Worm (Caenorhabditis elegans): ENCODE data around the gene C10E2.2.

Gene C10E2.2

ce11 chrX:16704086-16704485 is 41.0 kb upstream of the C10E2.2 start:
- TF ChIP-seq hmg-11 (tag; optimal IDR thresholded peaks at IDR 0.05), result peak; percentile 73
- TF ChIP-seq nhr-28 (tag; optimal IDR thresholded peaks at IDR 0.05), result no peak
- TF ChIP-seq nhr-67 (tag; optimal IDR thresholded peaks at IDR 0.05), result no peak
- TF ChIP-seq ceh-28 (tag; optimal IDR thresholded peaks at IDR 0.05), result peak; percentile 9
- peak; percentile 32 for TF ChIP-seq nfya-1 (tag; optimal IDR thresholded peaks at IDR 0.05; ENCODE audit: insufficient read depth)
- TF ChIP-seq nhr-43 (tag; optimal IDR thresholded peaks at IDR 0.05; ENCODE audit: poor library complexity, severe bottlenecking), result peak; percentile 32
- TF ChIP-seq pha-4 (tag; optimal IDR thresholded peaks at IDR 0.05), result peak; percentile 62

DNA sequence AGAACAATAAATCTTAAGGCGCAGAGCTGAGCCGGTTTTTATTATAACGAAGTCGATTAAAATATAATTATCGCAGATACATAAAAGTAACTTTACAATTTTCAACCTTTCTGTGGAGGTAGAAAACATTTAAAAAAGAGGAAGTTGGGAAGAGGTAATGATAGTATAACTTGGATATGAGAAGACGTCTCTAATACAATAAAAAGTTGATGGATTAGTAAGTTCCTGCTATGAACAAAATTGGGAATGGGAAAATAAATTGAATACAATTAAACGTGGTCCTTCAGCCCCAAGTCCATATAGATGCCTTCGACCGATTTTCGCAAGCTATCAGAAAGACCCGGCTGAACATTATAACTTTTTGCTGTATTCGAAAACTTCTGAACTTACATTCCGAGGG is 39.4 kb upstream of the C10E2.2 start:
- TF ChIP-seq sea-2 (GFP tag; optimal IDR thresholded peaks at IDR 0.05) (no peak), skn-1 (tag; optimal IDR thresholded peaks at IDR 0.05) (no peak), ceh-16 (tag; optimal IDR thresholded peaks at IDR 0.05) (no peak), fkh-2 (tag; optimal IDR thresholded peaks at IDR 0.05) (no peak), fos-1 (tag; optimal IDR thresholded peaks at IDR 0.05) (no peak), ztf-11 (tag; optimal IDR thresholded peaks at IDR 0.05) (no peak), nhr-11 (tag; optimal IDR thresholded peaks at IDR 0.05) (no peak), nhr-28 (tag; optimal IDR thresholded peaks at IDR 0.05) (no peak), ZK546.5 (tag; optimal IDR thresholded peaks at IDR 0.05) (no peak), lin-15B (tag; optimal IDR thresholded peaks at IDR 0.05) (no peak), nhr-67 (tag; optimal IDR thresholded peaks at IDR 0.05) (no peak), lin-39 (tag; optimal IDR thresholded peaks at IDR 0.05) (no peak), hmg-11 (tag; optimal IDR thresholded peaks at IDR 0.05) (no peak), egl-27 (tag; optimal IDR thresholded peaks at IDR 0.05) (no peak), lsy-12 (tag; optimal IDR thresholded peaks at IDR 0.05) (no peak), elt-3 (tag; optimal IDR thresholded peaks at IDR 0.05) (no peak), zag-1 (tag; optimal IDR thresholded peaks at IDR 0.05) (no peak)

DNA sequence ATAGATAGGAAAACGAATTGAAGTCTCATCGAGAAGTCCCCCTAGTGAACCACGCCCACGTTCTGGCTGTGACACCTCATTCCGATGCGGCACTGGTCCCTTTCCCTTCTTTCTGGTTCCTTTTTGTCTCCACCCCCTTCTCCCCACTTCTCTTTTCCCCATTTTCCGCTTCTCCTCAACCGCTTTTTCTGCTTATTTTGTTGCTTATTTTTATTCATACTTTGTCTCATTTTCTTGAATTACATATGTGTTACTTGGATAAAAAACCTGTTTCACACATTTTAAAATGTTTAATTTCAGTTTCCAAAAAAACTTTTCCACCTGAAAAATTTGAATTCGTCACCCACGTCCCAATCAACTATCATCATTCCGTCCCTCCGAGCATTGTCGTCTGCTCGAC is 33.7 kb upstream of the C10E2.2 start, which contains the start of gene lgc-53:
lgc-53 (plus strand) TSS at position 301 of the 400 bp plus-strand sequence.
- TF ChIP-seq nhr-11 (tag; optimal IDR thresholded peaks at IDR 0.05) (no peak), fkh-10 (GFP tag; optimal IDR thresholded peaks at IDR 0.05) (no peak)

- TF ChIP-seq skn-1 (tag; optimal IDR thresholded peaks at IDR 0.05), result no peak
- TF ChIP-seq egl-27 (tag; optimal IDR thresholded peaks at IDR 0.05), result no peak
Observed at ce11 chrX:16715938-16716337, 29.1 kb upstream of the C10E2.2 start.

DNA sequence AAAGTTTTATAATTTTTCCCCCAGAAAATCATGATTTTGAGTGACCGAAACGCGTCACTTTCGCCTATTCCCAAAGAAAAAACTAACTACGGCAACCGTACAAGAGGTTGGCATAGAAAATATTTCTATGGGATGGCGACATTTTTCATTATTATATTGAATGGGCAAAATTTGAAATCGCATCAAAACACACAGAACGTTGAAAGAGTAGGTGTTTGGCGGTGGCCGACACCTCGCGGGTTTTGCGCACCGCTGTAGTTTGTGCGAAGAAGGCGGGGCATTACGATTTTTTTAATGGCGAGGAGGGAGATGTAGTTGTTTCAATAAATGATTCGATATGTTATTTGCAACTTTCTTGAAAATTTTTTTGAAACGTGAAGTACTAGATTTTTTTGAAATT is 23.1 kb upstream of the C10E2.2 start:
- TF ChIP-seq pqm-1 (tag; optimal IDR thresholded peaks at IDR 0.05) (no peak), nhr-77 (tag; optimal IDR thresholded peaks at IDR 0.05) (no peak), skn-1 (tag; optimal IDR thresholded peaks at IDR 0.05) (no peak), elt-3 (tag; optimal IDR thresholded peaks at IDR 0.05) (no peak), nfya-1 (tag; optimal IDR thresholded peaks at IDR 0.05; ENCODE audit: insufficient read depth) (no peak), pha-4 (tag; optimal IDR thresholded peaks at IDR 0.05) (no peak)

DNA sequence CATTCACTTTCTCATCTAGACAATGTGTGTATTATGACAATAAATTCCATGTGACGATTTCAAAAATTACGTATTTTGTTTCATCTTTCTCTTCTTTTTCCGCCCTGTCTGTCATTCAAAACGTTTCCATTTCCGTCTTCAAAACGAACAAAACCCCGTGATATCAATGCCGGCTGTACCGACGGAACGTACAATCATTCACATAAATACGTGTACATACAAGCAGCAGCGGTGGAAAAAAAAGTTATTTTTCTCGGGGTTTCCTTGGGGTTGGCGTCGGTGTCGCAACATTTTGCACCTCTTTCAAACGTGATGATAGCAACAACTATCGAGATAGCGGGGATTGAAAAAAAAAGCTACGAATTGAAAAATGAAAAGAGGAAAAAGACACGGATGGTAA is 20.1 kb upstream of the C10E2.2 start:
- no peak for TF ChIP-seq fkh-10 (GFP tag; optimal IDR thresholded peaks at IDR 0.05)
- no peak for TF ChIP-seq jun-1 (tag; optimal IDR thresholded peaks at IDR 0.05)
- no peak for TF ChIP-seq nhr-67 (tag; optimal IDR thresholded peaks at IDR 0.05)
- peak; percentile 6 for TF ChIP-seq snpc-4 (tag; optimal IDR thresholded peaks at IDR 0.05)
- TF ChIP-seq ZK546.5 (tag; optimal IDR thresholded peaks at IDR 0.05), result no peak
- TF ChIP-seq mml-1 (tag; optimal IDR thresholded peaks at IDR 0.05), result no peak
- TF ChIP-seq lin-15B (tag; optimal IDR thresholded peaks at IDR 0.05), result no peak
- no peak for TF ChIP-seq nfya-1 (tag; optimal IDR thresholded peaks at IDR 0.05; ENCODE audit: insufficient read depth)
- TF ChIP-seq pqm-1 (tag; optimal IDR thresholded peaks at IDR 0.05), result no peak
- peak; percentile 29 for TF ChIP-seq nhr-43 (tag; optimal IDR thresholded peaks at IDR 0.05; ENCODE audit: poor library complexity, severe bottlenecking)
- no peak for TF ChIP-seq nhr-28 (tag; optimal IDR thresholded peaks at IDR 0.05)
- TF ChIP-seq egl-5 (tag; optimal IDR thresholded peaks at IDR 0.05), result no peak
- peak; percentile 66 for TF ChIP-seq elt-2 (tag; optimal IDR thresholded peaks at IDR 0.05)
- TF ChIP-seq ztf-11 (tag; optimal IDR thresholded peaks at IDR 0.05), result no peak
- no peak for TF ChIP-seq skn-1 (tag; optimal IDR thresholded peaks at IDR 0.05)
- no peak for TF ChIP-seq egl-27 (tag; optimal IDR thresholded peaks at IDR 0.05)
- no peak for TF ChIP-seq ceh-16 (tag; optimal IDR thresholded peaks at IDR 0.05)
- no peak for TF ChIP-seq lsy-12 (tag; optimal IDR thresholded peaks at IDR 0.05)
- no peak for TF ChIP-seq nhr-12 (tag; optimal IDR thresholded peaks at IDR 0.05)
- no peak for TF ChIP-seq R02D3.7 (tag; optimal IDR thresholded peaks at IDR 0.05)
- peak; percentile 38 for TF ChIP-seq pha-4 (tag; optimal IDR thresholded peaks at IDR 0.05)
- TF ChIP-seq ceh-28 (tag; optimal IDR thresholded peaks at IDR 0.05), result no peak
- no peak for TF ChIP-seq nhr-237 (tag; optimal IDR thresholded peaks at IDR 0.05)
- TF ChIP-seq ceh-9 (tag; optimal IDR thresholded peaks at IDR 0.05), result no peak
- no peak for TF ChIP-seq lin-39 (tag; optimal IDR thresholded peaks at IDR 0.05)
- no peak for TF ChIP-seq aly-2 (tag; optimal IDR thresholded peaks at IDR 0.05)
- TF ChIP-seq ama-1 (optimal IDR thresholded peaks at IDR 0.05), result no peak
- no peak for TF ChIP-seq ceh-82 (tag; optimal IDR thresholded peaks at IDR 0.05)
- TF ChIP-seq nhr-77 (tag; optimal IDR thresholded peaks at IDR 0.05), result no peak
- TF ChIP-seq mdl-1 (tag; optimal IDR thresholded peaks at IDR 0.05), result no peak
- no peak for TF ChIP-seq zag-1 (tag; optimal IDR thresholded peaks at IDR 0.05)
- TF ChIP-seq nhr-25 (tag; optimal IDR thresholded peaks at IDR 0.05), result no peak
- no peak for TF ChIP-seq nhr-23 (tag; optimal IDR thresholded peaks at IDR 0.05)
